Worm (Caenorhabditis elegans) whole organism, L3 larva: ENCODE measurements around the gene spp-11.

Source experiments
- R02D3.7 ChIP-seq: fragments of 150-350 bp; optimal IDR thresholded peaks from 2 replicates; lab custom pipeline; 2014; ENCODE audit warnings: missing biosample characterization, missing genetic modification characterization
- ZK546.5 ChIP-seq: sonication (generic microtip); optimal IDR thresholded peaks from 2 replicates; lab custom pipeline; 2017; ENCODE audit warnings: missing biosample characterization, missing genetic modification characterization
- aly-2 ChIP-seq: fragments of 150-350 bp; optimal IDR thresholded peaks from 2 replicates; lab custom pipeline; 2014; ENCODE audit warnings: missing biosample characterization, missing genetic modification characterization
- ama-1 ChIP-seq: fragments of 150-350 bp; optimal IDR thresholded peaks from 2 replicates; lab custom pipeline; 2018
- ceh-28 ChIP-seq: fragments of 150-350 bp; optimal IDR thresholded peaks from 2 replicates; lab custom pipeline; 2014; ENCODE audit warnings: missing biosample characterization, missing genetic modification reagents, missing genetic modification characterization
- ceh-82 ChIP-seq: fragments of 150-350 bp; optimal IDR thresholded peaks from 2 replicates; lab custom pipeline; 2014; ENCODE audit warnings: missing biosample characterization, missing genetic modification characterization
- ceh-9 ChIP-seq: sonication (generic microtip); optimal IDR thresholded peaks from 2 replicates; lab custom pipeline; 2018; ENCODE audit warnings: missing biosample characterization, missing genetic modification characterization
- daf-12 ChIP-seq: fragments of 150-350 bp; optimal IDR thresholded peaks from 2 replicates; lab custom pipeline; 2014; ENCODE audit warnings: missing biosample characterization, missing genetic modification reagents, missing genetic modification characterization
- egl-27 ChIP-seq: sonication (generic microtip); optimal IDR thresholded peaks from 4 replicates; lab custom pipeline; 2017; ENCODE audit warnings: missing biosample characterization, missing genetic modification reagents, missing genetic modification characterization
- egl-5 ChIP-seq: fragments of 150-350 bp; optimal IDR thresholded peaks from 2 replicates; lab custom pipeline; 2017; ENCODE audit warnings: missing biosample characterization, missing genetic modification reagents, missing genetic modification characterization, inconsistent platforms
- elt-1 ChIP-seq: fragments of 150-350 bp; optimal IDR thresholded peaks from 2 replicates; lab custom pipeline; 2014; ENCODE audit warnings: missing biosample characterization, missing genetic modification characterization
- elt-2 ChIP-seq: sonication (generic microtip); optimal IDR thresholded peaks from 2 replicates; lab custom pipeline; 2016; ENCODE audit warnings: missing genetic modification reagents, mild to moderate bottlenecking, missing genetic modification characterization, missing compliant biosample characterization
- elt-3 ChIP-seq, 3 experiments: fragments of 150-350 bp in 1 of 3; sonication (generic microtip) in 2 of 3; optimal IDR thresholded peaks; 2 replicates in 2 of 3; 4 replicates in 1 of 3; lab custom pipeline; 2014 to 2017; ENCODE audit warnings: missing biosample characterization in 3 of 3, missing genetic modification characterization in 3 of 3
- fkh-10 ChIP-seq: sonication (generic microtip); optimal IDR thresholded peaks from 2 replicates; lab custom pipeline; 2017; ENCODE audit warnings: missing biosample characterization, missing genetic modification reagents, missing genetic modification characterization
- fkh-2 ChIP-seq: fragments of 150-350 bp; optimal IDR thresholded peaks from 2 replicates; lab custom pipeline; 2014; ENCODE audit warnings: missing biosample characterization, missing genetic modification reagents, missing genetic modification characterization
- fos-1 ChIP-seq: fragments of 150-350 bp; optimal IDR thresholded peaks from 2 replicates; lab custom pipeline; 2014; ENCODE audit warnings: missing biosample characterization, missing genetic modification characterization
- hmg-11 ChIP-seq: sonication (generic microtip); optimal IDR thresholded peaks from 2 replicates; lab custom pipeline; 2016; ENCODE audit warnings: missing genetic modification characterization, missing compliant biosample characterization
- jun-1 ChIP-seq: fragments of 150-350 bp; optimal IDR thresholded peaks from 2 replicates; lab custom pipeline; 2014; ENCODE audit warnings: missing biosample characterization, missing genetic modification reagents, missing genetic modification characterization
- lin-15B ChIP-seq: fragments of 150-350 bp; optimal IDR thresholded peaks from 2 replicates; lab custom pipeline; 2014; ENCODE audit warnings: missing biosample characterization, missing genetic modification characterization
- lin-39 ChIP-seq: fragments of 150-350 bp; optimal IDR thresholded peaks from 2 replicates; lab custom pipeline; 2018; ENCODE audit warnings: missing biosample characterization, missing genetic modification reagents, missing genetic modification characterization
- lsy-12 ChIP-seq: sonication (generic microtip); optimal IDR thresholded peaks from 2 replicates; lab custom pipeline; 2016; ENCODE audit warnings: mild to moderate bottlenecking, missing genetic modification characterization, missing compliant biosample characterization
- mdl-1 ChIP-seq: fragments of 150-350 bp; optimal IDR thresholded peaks from 2 replicates; lab custom pipeline; 2014; ENCODE audit warnings: missing biosample characterization, missing genetic modification characterization
- mml-1 ChIP-seq: fragments of 150-350 bp; sonication (generic microtip); optimal IDR thresholded peaks from 3 replicates; lab custom pipeline; 2014; ENCODE audit warnings: missing biosample characterization, missing genetic modification characterization
- nfya-1 ChIP-seq: sonication (generic microtip); optimal IDR thresholded peaks from 2 replicates; lab custom pipeline; 2017; ENCODE audit warnings: missing genetic modification characterization, mild to moderate bottlenecking, missing compliant biosample characterization, antibody characterized with exemption, moderate library complexity; ENCODE audit not compliant: insufficient read depth
- nhr-11 ChIP-seq: fragments of 150-350 bp; optimal IDR thresholded peaks from 2 replicates; lab custom pipeline; 2014; ENCODE audit warnings: missing biosample characterization, missing genetic modification characterization
- nhr-12 ChIP-seq: fragments of 150-350 bp; optimal IDR thresholded peaks from 2 replicates; lab custom pipeline; 2014; ENCODE audit warnings: missing biosample characterization, missing genetic modification characterization
- nhr-23 ChIP-seq: fragments of 150-350 bp; optimal IDR thresholded peaks from 2 replicates; lab custom pipeline; 2014; ENCODE audit warnings: missing biosample characterization, missing genetic modification reagents, missing genetic modification characterization
- nhr-237 ChIP-seq: fragments of 150-350 bp; optimal IDR thresholded peaks from 2 replicates; lab custom pipeline; 2014; ENCODE audit warnings: missing biosample characterization, missing genetic modification characterization
- nhr-43 ChIP-seq: sonication (generic microtip); optimal IDR thresholded peaks from 2 replicates; lab custom pipeline; 2016; ENCODE audit warnings: mild to moderate bottlenecking, missing genetic modification characterization, missing compliant biosample characterization; ENCODE audit not compliant: poor library complexity, severe bottlenecking
- nhr-67 ChIP-seq: fragments of 150-350 bp; optimal IDR thresholded peaks from 2 replicates; lab custom pipeline; 2014; ENCODE audit warnings: missing biosample characterization, missing genetic modification characterization
- nhr-77 ChIP-seq: fragments of 150-350 bp; optimal IDR thresholded peaks from 2 replicates; lab custom pipeline; 2014; ENCODE audit warnings: missing biosample characterization, missing genetic modification characterization
- pha-4 ChIP-seq: fragments of 150-350 bp; optimal IDR thresholded peaks from 2 replicates; lab custom pipeline; 2014; ENCODE audit warnings: missing biosample characterization, missing genetic modification reagents, missing genetic modification characterization
- pqm-1 ChIP-seq: fragments of 150-350 bp; optimal IDR thresholded peaks from 2 replicates; lab custom pipeline; 2017; ENCODE audit warnings: missing biosample characterization, missing genetic modification characterization, inconsistent platforms
- sea-2 ChIP-seq: fragments of 150-350 bp; sonication (generic microtip); optimal IDR thresholded peaks from 4 replicates; lab custom pipeline; 2014; ENCODE audit warnings: missing biosample characterization, missing genetic modification reagents, missing genetic modification characterization
- skn-1 ChIP-seq: fragments of 150-350 bp; optimal IDR thresholded peaks from 2 replicates; lab custom pipeline; 2014; ENCODE audit warnings: missing biosample characterization, missing genetic modification characterization
- snpc-4 ChIP-seq: fragments of 150-350 bp; optimal IDR thresholded peaks from 2 replicates; lab custom pipeline; 2014; ENCODE audit warnings: missing biosample characterization, missing genetic modification characterization
- unc-62 ChIP-seq: fragments of 150-350 bp; sonication (generic microtip); optimal IDR thresholded peaks from 4 replicates; lab custom pipeline; 2014; ENCODE audit warnings: missing biosample characterization, missing genetic modification reagents, missing genetic modification characterization
- ztf-11 ChIP-seq: fragments of 150-350 bp; optimal IDR thresholded peaks from 2 replicates; lab custom pipeline; 2014; ENCODE audit warnings: missing biosample characterization, missing genetic modification characterization
- ztf-4 ChIP-seq: fragments of 150-350 bp; optimal IDR thresholded peaks from 2 replicates; lab custom pipeline; 2014; ENCODE audit warnings: missing biosample characterization, missing genetic modification characterization

Gene spp-11

ce11 chrII:6443710-6444109, 36.5 kb upstream of the spp-11 start, which contains the start of gene K06A1.2:
TSS of gene K06A1.2 (plus strand) at chrII:6444010.
- TF ChIP-seq ceh-82 (tag; lab: Kevin White, UChicago) (no peak), ztf-4 (tag; lab: Kevin White, UChicago) (no peak), ZK546.5 (no peak), hmg-11 (tag; lab: Kevin White, UChicago) (no peak), nhr-23 (no peak), ceh-9 (tag; lab: Kevin White, UChicago) (no peak), skn-1 (tag; lab: Kevin White, UChicago) (no peak), fos-1 (tag; lab: Kevin White, UChicago) (no peak), nhr-12 (tag; lab: Kevin White, UChicago) (no peak), fkh-10 (GFP tag; lab: Kevin White, UChicago) (no peak), elt-3 (tag; optimal IDR thresholded peaks at IDR 0.05; lab: Kevin White, UChicago) (no peak), lsy-12 (tag; lab: Kevin White, UChicago) (no peak), nhr-237 (tag; lab: Kevin White, UChicago) (no peak), aly-2 (no peak), unc-62 (GFP tag; lab: Kevin White, UChicago) (no peak), egl-27 (tag; lab: Kevin White, UChicago) (no peak), sea-2 (GFP tag; lab: Kevin White, UChicago) (no peak)
- TF ChIP-seq, all 47 proteins: peak for 0

- TF ChIP-seq lin-15B (tag; lab: Kevin White, UChicago) = no peak
- no peak for TF ChIP-seq nhr-12 (tag; lab: Kevin White, UChicago)
- TF ChIP-seq jun-1 = no peak
- TF ChIP-seq mml-1 = no peak
- TF ChIP-seq mdl-1 (tag; lab: Kevin White, UChicago) = no peak
- no peak for TF ChIP-seq fkh-2 (tag; lab: Kevin White, UChicago)
- TF ChIP-seq hmg-11 (tag; lab: Kevin White, UChicago) = no peak
- no peak for TF ChIP-seq pqm-1 (tag; lab: Kevin White, UChicago)
Observed at ce11 chrII:6441128-6441527, 33.9 kb upstream of the spp-11 start, which contains the start of gene cutl-16. TSS of gene cutl-16 (plus strand) at chrII:6441428.

ce11 chrII:6436845-6437244, 29.7 kb upstream of the spp-11 start:
- TF ChIP-seq egl-27 (tag; lab: Kevin White, UChicago) (no peak), ceh-82 (tag; lab: Kevin White, UChicago) (no peak), fkh-10 (GFP tag; lab: Kevin White, UChicago) (no peak), nhr-77 (tag; lab: Kevin White, UChicago) (no peak), lin-39 (no peak), nhr-237 (tag; lab: Kevin White, UChicago) (no peak), lin-15B (tag; lab: Kevin White, UChicago) (no peak), hmg-11 (tag; lab: Kevin White, UChicago) (no peak)

- TF ChIP-seq fkh-2 (tag; lab: Kevin White, UChicago) = no peak
- TF ChIP-seq lin-15B (tag; lab: Kevin White, UChicago) = no peak
- TF ChIP-seq aly-2 = no peak
- TF ChIP-seq egl-5 (tag; lab: Kevin White, UChicago) = no peak
- no peak for TF ChIP-seq nhr-23
- no peak for TF ChIP-seq ztf-11 (tag; lab: Kevin White, UChicago)
- no peak for TF ChIP-seq unc-62 (GFP tag; lab: Kevin White, UChicago)
- no peak for TF ChIP-seq pqm-1 (tag; lab: Kevin White, UChicago)
- no peak for TF ChIP-seq nhr-11 (tag; lab: Kevin White, UChicago)
- TF ChIP-seq elt-2 (tag; lab: Kevin White, UChicago) = no peak
- TF ChIP-seq snpc-4 = no peak
- TF ChIP-seq fos-1 (tag; lab: Kevin White, UChicago) = no peak
- no peak for TF ChIP-seq ceh-9 (tag; lab: Kevin White, UChicago)
- TF ChIP-seq nhr-43 (tag; lab: Kevin White, UChicago) = no peak
- TF ChIP-seq mdl-1 (tag; lab: Kevin White, UChicago) = no peak
Observed at ce11 chrII:6425993-6426392, 18.8 kb upstream of the spp-11 start, which contains the start of gene col-75. TSS of gene col-75 (plus strand) at chrII:6426293.

ce11 chrII:6422812-6423211, 15.6 kb upstream of the spp-11 start, which contains the start of gene K03H9.3:
TSS of gene K03H9.3 (plus strand) at chrII:6423112.
- TF ChIP-seq ama-1 (no peak), egl-27 (tag; lab: Kevin White, UChicago) (no peak), daf-12 (tag; lab: Kevin White, UChicago) (no peak), elt-2 (tag; lab: Kevin White, UChicago) (no peak), pha-4 (tag; lab: Kevin White, UChicago) (no peak), R02D3.7 (no peak), skn-1 (tag; lab: Kevin White, UChicago) (no peak), nhr-77 (tag; lab: Kevin White, UChicago) (no peak), nhr-11 (tag; lab: Kevin White, UChicago) (no peak), ceh-28 (no peak), sea-2 (GFP tag; lab: Kevin White, UChicago) (no peak), nhr-237 (tag; lab: Kevin White, UChicago) (no peak), nhr-23 (no peak), elt-1 (no peak), jun-1 (no peak), nhr-67 (no peak), nfya-1 (tag; lab: Kevin White, UChicago) (no peak), lin-39 (no peak), ztf-11 (tag; lab: Kevin White, UChicago) (no peak)
